Fruit fly (Drosophila melanogaster): ENCODE results near the gene CG2218.

Gene CG2218

DNA sequence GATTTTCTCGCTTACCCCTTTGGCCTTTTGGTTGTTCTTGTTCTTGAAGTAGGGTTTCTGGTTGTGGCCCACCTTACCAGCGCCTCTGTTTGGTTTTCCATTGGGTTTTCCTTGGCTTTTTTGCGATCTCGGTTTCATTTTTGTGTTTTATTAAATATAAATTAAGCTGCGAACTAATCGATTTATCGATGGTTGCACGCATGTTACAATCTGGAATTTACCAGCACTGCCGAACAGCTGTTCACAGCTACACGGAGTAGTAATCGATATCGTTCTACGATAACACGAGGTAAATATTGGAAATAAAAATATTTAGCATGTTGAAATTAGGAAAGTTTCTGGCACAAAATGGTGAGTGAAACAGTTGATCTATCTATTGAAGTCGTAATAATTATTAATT is 4.4 kb downstream of the CG2218 start, which contains the start of the genes CG15535 and mRpS18C (continued):
- TF ChIP-seq unpg (GFP tag; optimal IDR thresholded peaks at IDR 0.05) (no peak), CG15514 (GFP tag; optimal IDR thresholded peaks at IDR 0.05) (no peak), Pdp1 (GFP tag; optimal IDR thresholded peaks at IDR 0.05) (no peak), cas (GFP tag; IDR thresholded peaks at IDR 0.05) (no peak), CG12391 (tag; optimal IDR thresholded peaks at IDR 0.05) (no peak), CG4282 (GFP tag; optimal IDR thresholded peaks at IDR 0.05) (no peak), CG2875 (GFP tag; optimal IDR thresholded peaks at IDR 0.05) (no peak), zen2 (GFP tag; IDR thresholded peaks at IDR 0.05; ENCODE audit: partially characterized antibody) (peak; percentile 83), tna (GFP tag; IDR thresholded peaks at IDR 0.05; ENCODE audit: partially characterized antibody) (peak; percentile 64), CG4854 (GFP tag; optimal IDR thresholded peaks at IDR 0.05) (no peak), CG30431 (GFP tag; optimal IDR thresholded peaks at IDR 0.05) (no peak), Hmr (GFP tag; optimal IDR thresholded peaks at IDR 0.05) (no peak), lov (optimal IDR thresholded peaks at IDR 0.05) (no peak), lov (GFP tag; IDR thresholded peaks at IDR 0.05) (no peak), Fer2 (tag; optimal IDR thresholded peaks at IDR 0.05) (no peak), caup (GFP tag; optimal IDR thresholded peaks at IDR 0.05; ENCODE audit: severe bottlenecking) (no peak), Ravus (GFP tag; IDR thresholded peaks at IDR 0.05) (no peak), Gsc (GFP tag; IDR thresholded peaks at IDR 0.05) (no peak), lab (GFP tag; optimal IDR thresholded peaks at IDR 0.05) (no peak), bbx (GFP tag; IDR thresholded peaks at IDR 0.05; ENCODE audit: partially characterized antibody) (peak; percentile 81), nerfin-2 (GFP tag; IDR thresholded peaks at IDR 0.05; ENCODE audit: partially characterized antibody) (peak; percentile 63), Drgx (GFP tag; IDR thresholded peaks at IDR 0.05) (no peak), CG10147 (GFP tag; optimal IDR thresholded peaks at IDR 0.05) (no peak), pros (GFP tag; optimal IDR thresholded peaks at IDR 0.05) (no peak), CG8359 (GFP tag; optimal IDR thresholded peaks at IDR 0.05; ENCODE audit: borderline replicate concordance) (no peak), CG32532 (GFP tag; IDR thresholded peaks at IDR 0.05) (no peak), vvl (GFP tag; IDR thresholded peaks at IDR 0.05) (peak; percentile 35; the same call in 1 of the 2 replicates), esg (GFP tag; conservative IDR thresholded peaks at IDR 0.05) (no peak), Nf-YA (GFP tag; IDR thresholded peaks at IDR 0.05) (no peak), br (optimal IDR thresholded peaks at IDR 0.05) (no peak), CG17568 (GFP tag; optimal IDR thresholded peaks at IDR 0.05) (no peak), CG11560 (tag; IDR thresholded peaks at IDR 0.05) (no peak), pum (GFP tag; optimal IDR thresholded peaks at IDR 0.05) (no peak), luna (GFP tag; optimal IDR thresholded peaks at IDR 0.05) (no peak), stwl (tag; optimal IDR thresholded peaks at IDR 0.05) (peak; percentile 87), CG10321 (GFP tag; IDR thresholded peaks at IDR 0.05) (no peak), sens-2 (GFP tag; IDR thresholded peaks at IDR 0.05) (no peak), CG10366 (GFP tag; IDR thresholded peaks at IDR 0.05) (no peak), YL-1 (GFP tag; optimal IDR thresholded peaks at IDR 0.05) (peak; percentile 85), Side (GFP tag; optimal IDR thresholded peaks at IDR 0.05) (no peak), chif (GFP tag; optimal IDR thresholded peaks at IDR 0.05) (no peak), chinmo (GFP tag; IDR thresholded peaks at IDR 0.05; ENCODE audit: partially characterized antibody) (0 out of 4 replicates have a peak, but pooled peaks have one; percentile 6), Six4 (GFP tag; optimal IDR thresholded peaks at IDR 0.05) (no peak), CG17361 (GFP tag; IDR thresholded peaks at IDR 0.05) (no peak), CG15601 (tag; optimal IDR thresholded peaks at IDR 0.05) (no peak), jigr1 (GFP tag; IDR thresholded peaks at IDR 0.05) (no peak; the same call in 2 of the 3 replicates), toy (GFP tag; IDR thresholded peaks at IDR 0.05) (no peak), CG13123 (GFP tag; optimal IDR thresholded peaks at IDR 0.05) (no peak), CG4424 (GFP tag; optimal IDR thresholded peaks at IDR 0.05) (no peak), CG4360 (GFP tag; IDR thresholded peaks at IDR 0.05) (no peak), Ets65A (GFP tag) (no peak), Sin3A (optimal IDR thresholded peaks at IDR 0.05) (peak; percentile 0)
